Worm (Caenorhabditis elegans) whole organism, L4/young adult: ENCODE data around the gene R04B5.7.

Experiments
- W03F9.2 ChIP-seq: fragments of 150-350 bp; optimal IDR thresholded peaks from 2 replicates; lab custom pipeline; 2014; ENCODE audit warnings: missing biosample characterization, missing genetic modification characterization
- dao-5 ChIP-seq: sonication (generic microtip); optimal IDR thresholded peaks from 2 replicates; lab custom pipeline; 2016; ENCODE audit warnings: missing genotype, missing genetic modification characterization, moderate library complexity, missing compliant biosample characterization
- him-1 ChIP-seq: sonication (generic microtip); optimal IDR thresholded peaks from 2 replicates; lab custom pipeline; 2016; ENCODE audit warnings: missing genotype, missing genetic modification reagents, missing genetic modification characterization, missing compliant biosample characterization

DNA sequence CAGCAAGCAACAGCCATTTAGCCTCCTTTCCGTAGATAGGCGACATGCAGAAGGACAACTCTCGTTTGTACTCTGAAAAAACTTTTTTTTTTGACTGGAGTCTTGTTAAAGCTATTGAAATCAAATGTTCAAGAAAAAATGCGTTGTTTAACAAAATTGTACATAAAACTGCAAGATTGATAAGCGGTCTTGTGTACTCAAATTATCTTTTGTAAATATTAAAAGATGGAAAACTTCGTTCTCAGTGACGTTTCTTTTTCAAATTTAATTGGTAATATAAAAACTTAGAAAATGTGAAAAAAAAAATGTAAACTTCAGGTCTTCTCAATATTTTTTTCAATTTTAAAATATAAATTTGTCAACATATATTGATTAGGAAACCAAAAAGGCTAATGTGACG, 20.8 kb upstream of the R04B5.7 start:
- TF ChIP-seq W03F9.2 (tag; lab: Kevin White, UChicago), result no peak
- no peak for TF ChIP-seq dao-5 (tag; lab: Kevin White, UChicago)
- TF ChIP-seq him-1 (tag; lab: Kevin White, UChicago), result no peak
